Worm (Caenorhabditis elegans): ENCODE results near the gene fbxl-4.

The fbxl-4 gene

DNA sequence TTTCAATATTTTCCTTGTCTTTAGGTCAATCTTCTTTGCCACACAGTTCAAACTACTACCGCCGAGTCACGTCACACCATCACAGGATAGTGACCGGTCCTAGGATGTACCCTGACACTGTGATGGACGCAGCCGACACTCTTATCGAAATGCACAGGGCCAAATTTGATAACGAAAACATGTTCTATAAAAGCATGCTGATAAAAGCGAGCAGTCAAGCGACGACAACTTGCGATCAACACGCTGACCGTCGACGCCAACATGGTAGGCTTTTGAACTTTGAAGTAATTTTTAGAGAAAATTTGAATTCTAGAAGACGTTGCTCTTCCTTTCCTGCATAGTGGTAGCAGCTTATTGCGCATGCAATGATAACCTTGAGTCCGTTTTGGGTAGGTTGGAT lies 18.4 kb downstream of the fbxl-4 start, which contains the start of gene cpr-6:
Gene cpr-6 (plus strand): TSS at position 217 of the 400 bp plus-strand sequence.
- no peak for TF ChIP-seq ztf-23 (GFP tag; IDR thresholded peaks at IDR 0.05)
- TF ChIP-seq med-1 (GFP tag; optimal IDR thresholded peaks at IDR 0.05; ENCODE audit: insufficient read depth), result no peak
- TF ChIP-seq tab-1 (GFP tag; IDR thresholded peaks at IDR 0.05), result no peak
- no peak for TF ChIP-seq flt-1 (GFP tag; IDR thresholded peaks at IDR 0.05)

DNA sequence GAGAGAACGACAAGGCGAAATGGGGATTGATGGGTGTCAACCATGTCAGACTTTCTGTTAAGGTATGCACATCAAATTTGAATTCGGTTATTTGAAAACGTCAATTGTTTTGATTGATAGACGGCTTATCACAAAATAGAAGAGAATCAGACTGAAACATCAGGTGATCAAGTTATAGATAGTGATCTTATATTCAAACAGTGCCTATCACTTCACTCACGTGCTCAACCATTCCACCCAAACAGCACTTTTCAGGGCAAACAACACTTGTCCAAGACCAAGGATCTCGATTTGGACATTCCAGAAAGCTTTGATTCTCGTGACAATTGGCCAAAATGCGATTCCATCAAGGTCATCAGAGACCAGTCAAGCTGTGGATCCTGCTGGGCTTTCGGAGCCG lies 19.0 kb downstream of the fbxl-4 start:
- TF ChIP-seq ref-1 (GFP tag; conservative IDR thresholded peaks at IDR 0.05) (no peak), ztf-29 (GFP tag; IDR thresholded peaks at IDR 0.05) (no peak), klf-2 (GFP tag; conservative IDR thresholded peaks at IDR 0.05) (no peak), cog-1 (tag; optimal IDR thresholded peaks at IDR 0.05) (no peak), tab-1 (GFP tag; IDR thresholded peaks at IDR 0.05) (no peak), med-1 (GFP tag; optimal IDR thresholded peaks at IDR 0.05; ENCODE audit: insufficient read depth) (no peak), flt-1 (GFP tag; IDR thresholded peaks at IDR 0.05) (no peak), ztf-23 (GFP tag; IDR thresholded peaks at IDR 0.05) (no peak)

DNA sequence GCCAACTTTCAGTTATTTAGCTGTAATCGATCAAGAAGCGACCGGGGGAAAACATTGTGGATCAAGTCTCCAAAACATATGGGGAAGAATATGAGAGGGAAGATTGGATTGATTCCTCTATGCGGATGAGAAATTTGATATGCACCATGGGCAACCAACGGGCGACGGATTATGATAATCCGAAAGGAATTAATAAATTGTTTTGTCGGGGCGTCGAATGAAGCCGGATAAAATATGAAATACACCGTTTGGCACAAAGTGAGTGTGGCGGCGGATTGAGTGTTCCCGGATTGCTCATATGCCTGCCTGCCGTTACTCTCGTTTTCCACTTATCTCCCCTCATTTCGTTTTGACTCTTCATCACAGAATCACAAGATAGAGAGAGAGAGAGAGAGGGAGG lies 20.7 kb downstream of the fbxl-4 start:
- TF ChIP-seq ztf-23 (GFP tag; IDR thresholded peaks at IDR 0.05), result no peak
- TF ChIP-seq med-1 (GFP tag; optimal IDR thresholded peaks at IDR 0.05; ENCODE audit: insufficient read depth), result no peak
- no peak for TF ChIP-seq T22C8.4 (GFP tag; IDR thresholded peaks at IDR 0.05)
- no peak for TF ChIP-seq ref-1 (GFP tag; conservative IDR thresholded peaks at IDR 0.05)
- no peak for TF ChIP-seq flt-1 (GFP tag; IDR thresholded peaks at IDR 0.05)
- TF ChIP-seq klf-2 (GFP tag; conservative IDR thresholded peaks at IDR 0.05), result no peak
- TF ChIP-seq ztf-29 (GFP tag; IDR thresholded peaks at IDR 0.05), result no peak
- TF ChIP-seq tab-1 (GFP tag; IDR thresholded peaks at IDR 0.05), result no peak
- TF ChIP-seq cog-1 (tag; optimal IDR thresholded peaks at IDR 0.05), result no peak

DNA sequence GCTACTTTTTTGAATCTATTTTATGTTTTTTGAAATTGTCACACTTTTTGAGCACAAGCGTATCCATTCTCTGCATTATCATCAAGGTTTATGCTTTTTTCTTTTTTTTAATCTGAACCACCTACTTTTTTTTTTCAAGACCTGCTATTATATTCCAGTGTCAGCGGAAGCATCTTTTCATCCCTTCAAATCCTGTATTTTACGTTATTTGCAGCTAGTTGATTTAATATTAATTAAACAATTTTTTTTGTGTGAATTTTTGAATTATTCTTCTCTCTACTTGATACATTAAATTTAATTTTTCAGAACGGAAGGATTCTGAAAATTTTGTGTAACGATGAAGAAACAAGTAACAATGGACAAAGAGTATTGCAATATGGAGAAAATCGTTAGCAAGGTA lies 21.1 kb downstream of the fbxl-4 start, which contains the start of gene C25B8.8:
Gene C25B8.8 (plus strand): TSS at position 301 of the 400 bp plus-strand sequence.
- TF ChIP-seq flt-1 (GFP tag; IDR thresholded peaks at IDR 0.05) (no peak), ztf-23 (GFP tag; IDR thresholded peaks at IDR 0.05) (no peak), cog-1 (tag; optimal IDR thresholded peaks at IDR 0.05) (no peak), ref-1 (GFP tag; conservative IDR thresholded peaks at IDR 0.05) (no peak)

DNA sequence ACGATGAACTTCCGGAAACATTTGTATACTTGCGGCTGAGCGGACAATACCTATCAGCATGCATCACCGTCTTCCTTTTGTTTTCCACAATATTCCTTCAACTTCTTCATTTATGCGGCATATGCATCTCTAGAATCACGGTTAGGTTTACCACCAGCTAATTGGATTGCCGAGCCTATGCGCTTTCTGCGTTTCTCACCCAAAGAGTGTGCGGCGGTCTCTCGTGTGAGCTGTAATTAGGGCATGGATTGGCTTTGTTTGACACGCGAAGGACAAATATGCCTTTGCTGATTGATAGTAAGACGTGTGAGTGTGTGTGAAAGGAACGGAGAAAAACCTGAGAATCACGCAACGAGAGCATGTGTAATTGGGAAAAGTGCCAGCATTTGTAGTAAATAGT lies 24.9 kb downstream of the fbxl-4 start:
- no peak for TF ChIP-seq ref-1 (GFP tag; conservative IDR thresholded peaks at IDR 0.05)
- TF ChIP-seq ztf-23 (GFP tag; IDR thresholded peaks at IDR 0.05), result no peak
- TF ChIP-seq T22C8.4 (GFP tag; IDR thresholded peaks at IDR 0.05), result no peak
- TF ChIP-seq tab-1 (GFP tag; IDR thresholded peaks at IDR 0.05), result no peak
- TF ChIP-seq flt-1 (GFP tag; IDR thresholded peaks at IDR 0.05), result no peak
- TF ChIP-seq ztf-29 (GFP tag; IDR thresholded peaks at IDR 0.05), result no peak
- TF ChIP-seq cog-1 (tag; optimal IDR thresholded peaks at IDR 0.05), result no peak
- no peak for TF ChIP-seq med-1 (GFP tag; optimal IDR thresholded peaks at IDR 0.05; ENCODE audit: insufficient read depth)
- TF ChIP-seq klf-2 (GFP tag; conservative IDR thresholded peaks at IDR 0.05), result no peak

DNA sequence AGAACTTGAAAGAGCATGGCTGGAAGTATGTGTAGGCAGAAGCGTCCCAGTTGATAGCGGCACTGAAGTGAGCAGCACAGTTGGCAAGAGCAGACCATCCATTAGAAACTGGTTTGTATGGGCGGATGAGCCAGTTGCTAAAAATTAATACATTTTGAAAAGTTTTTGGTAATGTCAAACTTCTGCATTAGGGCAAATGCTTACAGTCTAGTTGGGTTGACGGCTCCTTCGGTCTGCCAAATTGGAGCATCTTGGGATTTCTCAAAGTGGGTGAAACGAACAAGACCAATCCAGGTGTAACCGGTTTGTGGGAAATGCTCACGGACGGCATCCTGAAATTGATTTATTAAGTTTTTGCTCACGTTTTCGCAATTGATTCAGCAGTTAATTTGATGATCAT lies 29.0 kb downstream of the fbxl-4 start:
- TF ChIP-seq flt-1 (GFP tag; IDR thresholded peaks at IDR 0.05) (no peak), tab-1 (GFP tag; IDR thresholded peaks at IDR 0.05) (no peak), klf-2 (GFP tag; conservative IDR thresholded peaks at IDR 0.05) (no peak), cog-1 (tag; optimal IDR thresholded peaks at IDR 0.05) (no peak), med-1 (GFP tag; optimal IDR thresholded peaks at IDR 0.05; ENCODE audit: insufficient read depth) (no peak), T22C8.4 (GFP tag; IDR thresholded peaks at IDR 0.05) (no peak), ref-1 (GFP tag; conservative IDR thresholded peaks at IDR 0.05) (no peak), ztf-23 (GFP tag; IDR thresholded peaks at IDR 0.05) (no peak), ztf-29 (GFP tag; IDR thresholded peaks at IDR 0.05) (no peak)

DNA sequence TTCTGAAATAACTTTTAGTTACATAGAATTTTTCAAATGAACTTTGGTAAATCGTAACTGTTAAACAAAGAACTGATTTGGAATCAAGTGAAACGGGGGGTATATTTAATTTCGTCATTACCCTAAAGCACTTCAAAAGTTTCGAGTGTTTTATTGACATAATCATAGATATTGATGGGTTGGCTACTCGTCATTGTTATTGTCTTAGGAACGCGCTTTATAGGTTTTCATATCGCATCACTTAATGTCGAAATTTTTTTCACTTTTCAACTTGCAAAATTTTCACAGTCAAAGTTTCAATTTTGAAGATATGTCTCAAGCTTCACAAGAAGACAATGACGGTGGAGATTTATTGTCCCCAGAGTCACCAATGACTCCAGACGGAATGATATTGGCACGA lies 30.1 kb downstream of the fbxl-4 start, which contains the start of gene kqt-1:
Gene kqt-1 (plus strand): TSS at position 301 of the 400 bp plus-strand sequence.
- TF ChIP-seq ztf-29 (GFP tag; IDR thresholded peaks at IDR 0.05) (no peak), tab-1 (GFP tag; IDR thresholded peaks at IDR 0.05) (no peak), ztf-23 (GFP tag; IDR thresholded peaks at IDR 0.05) (no peak), flt-1 (GFP tag; IDR thresholded peaks at IDR 0.05) (no peak), ref-1 (GFP tag; conservative IDR thresholded peaks at IDR 0.05) (no peak), T22C8.4 (GFP tag; IDR thresholded peaks at IDR 0.05) (no peak), med-1 (GFP tag; optimal IDR thresholded peaks at IDR 0.05; ENCODE audit: insufficient read depth) (no peak), klf-2 (GFP tag; conservative IDR thresholded peaks at IDR 0.05) (no peak), cog-1 (tag; optimal IDR thresholded peaks at IDR 0.05) (no peak)

DNA sequence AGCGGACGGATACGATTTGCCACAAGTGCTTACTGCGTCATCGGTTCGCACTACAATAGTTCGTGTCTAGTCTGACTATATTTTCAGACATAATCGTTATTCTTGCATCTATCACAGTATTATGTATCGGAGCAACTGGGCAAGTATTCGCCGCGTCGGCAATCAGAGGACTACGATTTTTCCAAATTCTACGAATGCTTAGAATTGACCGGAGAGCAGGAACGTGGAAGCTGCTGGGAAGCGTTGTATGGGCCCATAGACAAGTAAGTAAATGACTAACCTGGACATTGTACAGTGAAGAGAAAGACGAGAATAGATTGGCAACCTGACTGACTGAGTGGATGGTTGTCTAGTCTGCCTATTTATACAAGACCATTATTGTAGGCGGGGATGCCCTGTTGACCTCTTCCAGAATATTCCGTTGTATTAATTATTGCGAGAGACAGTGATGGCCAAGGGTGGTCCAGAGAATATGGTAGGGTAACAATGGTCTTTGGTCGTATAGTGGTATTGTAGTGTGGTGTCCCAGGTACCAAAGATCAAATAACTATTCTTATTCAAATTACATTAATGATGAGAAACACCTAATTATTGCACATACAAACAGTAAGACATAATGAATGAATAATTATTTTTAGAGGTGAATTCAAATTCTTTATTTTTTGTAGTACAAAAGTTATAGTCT lies 34.1 kb downstream of the fbxl-4 start, which contains the start of gene clec-266:
Gene clec-266 (minus strand): TSS at position 364 of the 685 bp plus-strand sequence.
- TF ChIP-seq flt-1 (GFP tag; IDR thresholded peaks at IDR 0.05) (0 out of 2 replicates have a peak, but pooled peaks have one; percentile 23), tab-1 (GFP tag; IDR thresholded peaks at IDR 0.05) (no peak)

DNA sequence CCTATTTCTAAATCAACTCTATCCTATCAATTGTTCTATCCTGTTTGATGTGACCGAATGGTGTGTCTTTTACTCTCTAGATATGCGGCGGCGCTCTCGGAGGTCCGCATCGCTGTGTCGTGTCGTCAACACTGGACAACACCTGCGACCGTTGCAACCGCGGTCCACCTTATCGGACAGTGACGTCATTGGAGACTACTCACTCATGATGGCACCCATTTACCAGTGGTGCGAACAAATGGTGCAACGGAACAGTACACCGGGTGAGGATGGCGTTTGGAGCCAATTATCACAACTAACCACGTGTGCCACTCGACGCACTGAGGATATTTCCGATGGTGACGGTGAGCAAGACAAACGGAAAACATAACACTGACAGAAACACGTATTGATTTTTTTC lies 36.7 kb downstream of the fbxl-4 start:
- no peak for TF ChIP-seq ref-1 (GFP tag; conservative IDR thresholded peaks at IDR 0.05)
- TF ChIP-seq tab-1 (GFP tag; IDR thresholded peaks at IDR 0.05), result no peak
- TF ChIP-seq med-1 (GFP tag; optimal IDR thresholded peaks at IDR 0.05; ENCODE audit: insufficient read depth), result no peak

DNA sequence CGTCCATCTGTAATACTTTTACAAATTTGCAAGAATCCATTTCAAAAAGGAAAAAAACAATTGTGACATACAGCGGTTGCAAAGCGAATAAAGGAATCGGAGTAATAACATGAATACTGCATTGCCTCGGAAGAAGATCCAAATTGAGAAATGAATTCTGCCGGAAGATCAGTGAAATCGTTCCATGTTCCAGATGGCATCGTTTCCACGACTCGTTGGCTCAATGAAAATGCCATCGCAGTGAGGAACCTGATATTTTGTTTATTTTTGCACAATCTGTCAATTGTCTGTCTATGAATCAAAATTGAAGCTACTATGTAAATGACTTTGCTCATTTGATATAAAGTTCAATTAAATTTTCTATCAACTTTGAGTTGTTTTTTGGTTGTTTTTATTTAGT lies 42.0 kb downstream of the fbxl-4 start:
- TF ChIP-seq ref-1 (GFP tag; conservative IDR thresholded peaks at IDR 0.05) (no peak), tab-1 (GFP tag; IDR thresholded peaks at IDR 0.05) (no peak), ztf-23 (GFP tag; IDR thresholded peaks at IDR 0.05) (no peak), ztf-29 (GFP tag; IDR thresholded peaks at IDR 0.05) (no peak), T22C8.4 (GFP tag; IDR thresholded peaks at IDR 0.05) (no peak), flt-1 (GFP tag; IDR thresholded peaks at IDR 0.05) (no peak), klf-2 (GFP tag; conservative IDR thresholded peaks at IDR 0.05) (no peak), med-1 (GFP tag; optimal IDR thresholded peaks at IDR 0.05; ENCODE audit: insufficient read depth) (no peak), cog-1 (tag; optimal IDR thresholded peaks at IDR 0.05) (no peak)

Measured in whole organism, midembryonic.